Worm (Caenorhabditis elegans): Measurements from ENCODE around the gene F11C7.6.

F11C7.6 gene

DNA sequence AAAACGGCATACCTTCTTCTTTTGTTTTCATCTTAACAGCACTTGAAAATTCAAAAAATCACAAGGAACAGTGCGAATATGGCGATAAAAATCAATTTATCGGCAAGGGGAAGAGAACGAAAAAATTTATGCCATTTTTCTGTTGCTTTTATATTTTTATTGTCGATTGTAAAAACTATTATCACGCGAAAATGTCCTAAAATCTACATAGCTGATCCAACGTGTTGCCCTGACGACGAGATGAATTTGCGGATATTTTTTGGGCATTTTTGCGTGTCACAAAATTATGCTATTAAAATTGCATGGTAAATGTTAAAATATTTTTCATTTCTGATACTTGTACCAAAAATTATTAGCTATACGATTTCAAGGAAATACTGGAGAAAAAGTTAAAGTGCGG, 19.4 kb upstream of the F11C7.6 start, which contains the start of gene F10D7.4:
Gene F10D7.4 (minus strand): TSS at position 101 of the 400 bp plus-strand sequence.
- TF ChIP-seq tbx-7 (tag; optimal IDR thresholded peaks at IDR 0.05) (no peak), pha-4 (tag; optimal IDR thresholded peaks at IDR 0.05) (no peak), ref-2 (tag; optimal IDR thresholded peaks at IDR 0.05) (no peak), zip-5 (tag; optimal IDR thresholded peaks at IDR 0.05) (no peak)

DNA sequence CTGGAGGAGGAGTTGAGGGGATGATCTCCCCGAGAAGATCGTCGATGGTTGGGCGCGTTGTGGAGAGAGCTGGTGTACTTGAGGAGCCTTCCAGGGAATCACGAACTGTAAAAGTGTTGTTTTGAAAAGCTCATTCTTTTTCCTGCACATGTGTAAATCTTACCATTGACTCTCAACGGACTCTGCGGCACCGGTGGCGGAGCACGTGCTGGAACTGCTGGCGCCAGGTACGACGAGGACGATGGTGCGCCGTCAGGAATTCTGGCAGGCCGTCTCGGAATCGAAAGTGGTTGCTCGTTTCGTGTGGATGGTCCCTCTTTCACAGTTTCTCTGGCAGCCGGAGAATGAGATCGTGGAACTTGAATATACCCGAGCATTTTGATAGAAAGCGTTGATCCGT, 17.0 kb upstream of the F11C7.6 start:
- TF ChIP-seq fax-1 (tag; optimal IDR thresholded peaks at IDR 0.05) (no peak), K02D7.2 (tag; optimal IDR thresholded peaks at IDR 0.05) (no peak), rnt-1 (tag; optimal IDR thresholded peaks at IDR 0.05) (no peak), madf-2 (tag; optimal IDR thresholded peaks at IDR 0.05) (no peak), pros-1 (tag; optimal IDR thresholded peaks at IDR 0.05) (no peak)

- no peak for TF ChIP-seq nfya-1 (tag; optimal IDR thresholded peaks at IDR 0.05)
- TF ChIP-seq elt-2 (tag; optimal IDR thresholded peaks at IDR 0.05), result no peak
- TF ChIP-seq che-1 (tag; optimal IDR thresholded peaks at IDR 0.05), result no peak
- TF ChIP-seq hlh-6 (tag; optimal IDR thresholded peaks at IDR 0.05), result no peak
- TF ChIP-seq ceh-24 (tag; optimal IDR thresholded peaks at IDR 0.05), result no peak
- no peak for TF ChIP-seq tbx-2 (tag; optimal IDR thresholded peaks at IDR 0.05)
- TF ChIP-seq rnt-1 (tag; optimal IDR thresholded peaks at IDR 0.05), result no peak
- TF ChIP-seq C38D4.7 (GFP tag; optimal IDR thresholded peaks at IDR 0.05), result no peak
- TF ChIP-seq Y22D7AL.16 (tag; optimal IDR thresholded peaks at IDR 0.05), result no peak
- TF ChIP-seq ceh-18 (tag; optimal IDR thresholded peaks at IDR 0.05), result no peak
- no peak for TF ChIP-seq fkh-10 (GFP tag; optimal IDR thresholded peaks at IDR 0.05)
- no peak for TF ChIP-seq gmeb-2 (tag; optimal IDR thresholded peaks at IDR 0.05)
- no peak for TF ChIP-seq pros-1 (tag; optimal IDR thresholded peaks at IDR 0.05)
- no peak for TF ChIP-seq ceh-9 (tag; optimal IDR thresholded peaks at IDR 0.05)
- no peak for TF ChIP-seq npax-4 (tag; optimal IDR thresholded peaks at IDR 0.05)
- TF ChIP-seq madf-2 (tag; optimal IDR thresholded peaks at IDR 0.05), result no peak
- TF ChIP-seq hlh-15 (tag; optimal IDR thresholded peaks at IDR 0.05), result no peak
- no peak for TF ChIP-seq ttx-3 (tag; optimal IDR thresholded peaks at IDR 0.05)
Observed at ce11 chrX:17385102-17385501, 16.3 kb upstream of the F11C7.6 start.

ce11 chrX:17386130-17386529, 15.2 kb upstream of the F11C7.6 start:
- TF ChIP-seq dmd-4 (tag; optimal IDR thresholded peaks at IDR 0.05; ENCODE audit: borderline replicate concordance) (no peak), tbx-7 (tag; optimal IDR thresholded peaks at IDR 0.05) (no peak), F13H6.1 (tag; optimal IDR thresholded peaks at IDR 0.05) (no peak), nfya-1 (tag; optimal IDR thresholded peaks at IDR 0.05) (no peak), ceh-22 (tag; optimal IDR thresholded peaks at IDR 0.05) (no peak), ceh-31 (tag; optimal IDR thresholded peaks at IDR 0.05) (no peak), C38D4.7 (GFP tag; optimal IDR thresholded peaks at IDR 0.05) (no peak), hlh-6 (tag; optimal IDR thresholded peaks at IDR 0.05) (no peak), ceh-48 (tag; optimal IDR thresholded peaks at IDR 0.05) (no peak), pros-1 (tag; optimal IDR thresholded peaks at IDR 0.05) (no peak), unc-55 (GFP tag; optimal IDR thresholded peaks at IDR 0.05) (no peak), mec-3 (tag; optimal IDR thresholded peaks at IDR 0.05; ENCODE audit: borderline replicate concordance) (no peak), sdc-2 (tag; optimal IDR thresholded peaks at IDR 0.05) (no peak), K09A11.1 (tag; optimal IDR thresholded peaks at IDR 0.05; ENCODE audit: insufficient read depth) (no peak), gmeb-2 (tag; optimal IDR thresholded peaks at IDR 0.05) (no peak), ztf-16 (tag; optimal IDR thresholded peaks at IDR 0.05) (no peak), ceh-6 (GFP tag; optimal IDR thresholded peaks at IDR 0.05) (no peak)

ce11 chrX:17390531-17390930, 10.8 kb upstream of the F11C7.6 start:
- TF ChIP-seq ceh-14 (tag; optimal IDR thresholded peaks at IDR 0.05) (no peak), Y22D7AL.16 (tag; optimal IDR thresholded peaks at IDR 0.05) (no peak), elt-2 (tag; optimal IDR thresholded peaks at IDR 0.05) (no peak)
